Worm (Caenorhabditis elegans) whole organism, early embryonic: ENCODE results near the gene F46F5.13.

Experiments used
- ama-1 ChIP-seq: fragments of 150-350 bp; optimal IDR thresholded peaks from 2 replicates; lab custom pipeline; 2014
- ceh-13 ChIP-seq: fragments of 200-800 bp; sonication (Bioruptor generic); optimal IDR thresholded peaks from 2 replicates; lab custom pipeline; 2018; ENCODE audit warnings: mild to moderate bottlenecking, missing genetic modification characterization, missing compliant biosample characterization
- flt-1 ChIP-seq: fragments of 200-800 bp; sonication (Bioruptor generic); IDR thresholded peaks from 2 replicates; pipeline ENCODE4 v1.3.6; 2022; ENCODE audit warnings: missing genetic modification characterization, missing compliant biosample characterization
- hmg-4 ChIP-seq: fragments of 200-800 bp; sonication (Bioruptor generic); optimal IDR thresholded peaks from 2 replicates; lab custom pipeline; 2018; ENCODE audit warnings: mild to moderate bottlenecking, missing genetic modification characterization, missing compliant biosample characterization
- hnd-1 ChIP-seq: sonication (generic microtip); optimal IDR thresholded peaks from 2 replicates; lab custom pipeline; 2016; ENCODE audit warnings: missing genetic modification characterization, missing compliant biosample characterization
- pes-1 ChIP-seq: fragments of 200-800 bp; sonication (Bioruptor generic); IDR thresholded peaks from 2 replicates; pipeline ENCODE4 v1.3.6; 2022; ENCODE audit warnings: missing genetic modification reagents, missing genetic modification characterization, missing compliant biosample characterization
- sea-1 ChIP-seq: fragments of 200-800 bp; sonication (Bioruptor generic); conservative IDR thresholded peaks from 2 replicates; pipeline ENCODE4 v1.3.6; 2022; ENCODE audit warnings: missing genetic modification characterization, missing compliant biosample characterization
- tbx-11 ChIP-seq: fragments of 200-800 bp; sonication (Bioruptor generic); IDR thresholded peaks from 2 replicates; pipeline ENCODE4 v1.3.6; 2022; ENCODE audit warnings: missing genetic modification characterization, missing compliant biosample characterization
- tbx-37 ChIP-seq: fragments of 200-800 bp; sonication (Bioruptor generic); conservative IDR thresholded peaks from 2 replicates; pipeline ENCODE4 v1.3.6; 2022; ENCODE audit warnings: missing genetic modification reagents, missing genetic modification characterization, missing compliant biosample characterization
- tra-4 ChIP-seq: sonication (generic microtip); optimal IDR thresholded peaks from 2 replicates; lab custom pipeline; 2017; ENCODE audit warnings: missing genetic modification characterization, missing compliant biosample characterization

DNA sequence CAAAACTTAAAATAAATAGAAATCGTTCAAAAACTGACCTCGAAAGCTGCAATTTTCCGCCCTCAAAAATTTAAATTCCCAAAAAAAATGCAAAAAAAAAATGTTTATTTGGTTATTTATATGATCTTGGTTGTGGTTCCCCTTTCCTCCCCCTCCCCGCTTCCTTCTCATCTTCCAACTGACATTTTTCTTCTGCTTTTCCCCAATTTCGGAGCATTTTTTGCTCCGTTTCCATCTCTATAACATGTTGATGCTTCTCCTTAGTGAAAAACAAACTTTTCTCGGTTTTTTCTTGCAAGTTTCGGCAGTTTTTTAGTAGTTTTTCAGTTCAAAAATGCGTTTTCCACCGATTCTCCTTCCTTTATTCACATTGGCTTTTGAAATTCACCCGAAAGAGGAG lies 28.1 kb upstream of the F46F5.13 start, which contains the start of gene Y39F10A.1:
- TF ChIP-seq hmg-4 = no peak
- no peak for TF ChIP-seq hnd-1 (tag; lab: Kevin White, UChicago)
- TF ChIP-seq ama-1 = no peak
- TF ChIP-seq flt-1 (GFP tag; lab: Robert Waterston, UW) = no peak
- no peak for TF ChIP-seq pes-1 (GFP tag; lab: Robert Waterston, UW)
- no peak for TF ChIP-seq tbx-11 (GFP tag; lab: Robert Waterston, UW)
- no peak for TF ChIP-seq ceh-13 (GFP tag; lab: Kevin White, UChicago)
- no peak for TF ChIP-seq tra-4 (tag; lab: Kevin White, UChicago)
- TF ChIP-seq tbx-37 = no peak
- TF ChIP-seq sea-1 (GFP tag; lab: Robert Waterston, UW) = no peak
